Worm (Caenorhabditis elegans): Measurements from ENCODE around the gene hrg-10.

hrg-10 gene

ce11 chrV:18993017-18993416 is 35.9 kb upstream of the hrg-10 start:
- TF ChIP-seq ceh-22 (tag; optimal IDR thresholded peaks at IDR 0.05) = no peak
- no peak for TF ChIP-seq ceh-30 (tag; optimal IDR thresholded peaks at IDR 0.05)
- TF ChIP-seq ceh-45 (GFP tag; IDR thresholded peaks at IDR 0.05) = no peak
- TF ChIP-seq ceh-34 (tag; optimal IDR thresholded peaks at IDR 0.05) = no peak
- TF ChIP-seq pat-9 (tag; optimal IDR thresholded peaks at IDR 0.05) = no peak
- no peak for TF ChIP-seq nfya-1 (tag; optimal IDR thresholded peaks at IDR 0.05)
- no peak for TF ChIP-seq ceh-19 (GFP tag; optimal IDR thresholded peaks at IDR 0.05)
- no peak for TF ChIP-seq dmd-4 (tag; optimal IDR thresholded peaks at IDR 0.05; ENCODE audit: borderline replicate concordance)
- TF ChIP-seq ahr-1 (tag; optimal IDR thresholded peaks at IDR 0.05) = no peak
- no peak for TF ChIP-seq lin-11 (tag; optimal IDR thresholded peaks at IDR 0.05)
- no peak for TF ChIP-seq fkh-6 (tag; optimal IDR thresholded peaks at IDR 0.05)
- no peak for TF ChIP-seq hlh-30 (tag; optimal IDR thresholded peaks at IDR 0.05; ENCODE audit: insufficient read depth)
- no peak for TF ChIP-seq npax-4 (tag; optimal IDR thresholded peaks at IDR 0.05)
- no peak for TF ChIP-seq pha-4 (tag; optimal IDR thresholded peaks at IDR 0.05)
- TF ChIP-seq zip-5 (tag; optimal IDR thresholded peaks at IDR 0.05) = no peak
- TF ChIP-seq sox-4 (tag; optimal IDR thresholded peaks at IDR 0.05) = no peak
- TF ChIP-seq unc-42 (tag; optimal IDR thresholded peaks at IDR 0.05) = no peak
- TF ChIP-seq ceh-18 (tag; optimal IDR thresholded peaks at IDR 0.05) = no peak
- no peak for TF ChIP-seq hlh-13 (GFP tag; optimal IDR thresholded peaks at IDR 0.05)
- TF ChIP-seq elt-2 (tag; optimal IDR thresholded peaks at IDR 0.05) = no peak

DNA sequence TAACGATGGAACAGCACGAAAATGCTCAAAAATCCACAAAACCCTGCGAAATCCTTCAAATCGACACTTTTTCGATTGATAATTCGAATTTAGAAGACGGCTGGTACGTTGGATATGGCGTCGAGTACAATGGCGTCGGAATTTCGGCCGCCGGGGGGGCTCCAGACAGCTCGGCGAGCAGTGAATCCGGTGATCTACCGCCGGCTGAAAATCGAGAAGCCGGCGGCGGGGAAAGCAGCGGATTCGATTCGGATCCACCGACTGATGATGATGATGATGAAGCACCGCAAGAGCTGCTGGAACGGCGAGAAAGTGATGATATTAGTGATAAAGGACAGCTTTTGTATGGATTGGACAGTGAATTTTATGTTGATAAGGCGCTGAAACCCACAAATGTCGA is 33.8 kb upstream of the hrg-10 start:
- TF ChIP-seq K09A11.1 (tag; optimal IDR thresholded peaks at IDR 0.05; ENCODE audit: insufficient read depth) (no peak), pros-1 (tag; optimal IDR thresholded peaks at IDR 0.05) (no peak), tbx-2 (tag; optimal IDR thresholded peaks at IDR 0.05) (no peak), unc-86 (tag; optimal IDR thresholded peaks at IDR 0.05) (no peak), ama-1 (optimal IDR thresholded peaks at IDR 0.05) (no peak), zip-5 (tag; optimal IDR thresholded peaks at IDR 0.05) (no peak), npax-4 (tag; optimal IDR thresholded peaks at IDR 0.05) (no peak), ceh-18 (tag; optimal IDR thresholded peaks at IDR 0.05) (no peak), pqm-1 (tag; optimal IDR thresholded peaks at IDR 0.05) (no peak), tbx-7 (tag; optimal IDR thresholded peaks at IDR 0.05) (no peak), ets-4 (tag; optimal IDR thresholded peaks at IDR 0.05) (no peak), ceh-14 (tag; optimal IDR thresholded peaks at IDR 0.05) (no peak)

DNA sequence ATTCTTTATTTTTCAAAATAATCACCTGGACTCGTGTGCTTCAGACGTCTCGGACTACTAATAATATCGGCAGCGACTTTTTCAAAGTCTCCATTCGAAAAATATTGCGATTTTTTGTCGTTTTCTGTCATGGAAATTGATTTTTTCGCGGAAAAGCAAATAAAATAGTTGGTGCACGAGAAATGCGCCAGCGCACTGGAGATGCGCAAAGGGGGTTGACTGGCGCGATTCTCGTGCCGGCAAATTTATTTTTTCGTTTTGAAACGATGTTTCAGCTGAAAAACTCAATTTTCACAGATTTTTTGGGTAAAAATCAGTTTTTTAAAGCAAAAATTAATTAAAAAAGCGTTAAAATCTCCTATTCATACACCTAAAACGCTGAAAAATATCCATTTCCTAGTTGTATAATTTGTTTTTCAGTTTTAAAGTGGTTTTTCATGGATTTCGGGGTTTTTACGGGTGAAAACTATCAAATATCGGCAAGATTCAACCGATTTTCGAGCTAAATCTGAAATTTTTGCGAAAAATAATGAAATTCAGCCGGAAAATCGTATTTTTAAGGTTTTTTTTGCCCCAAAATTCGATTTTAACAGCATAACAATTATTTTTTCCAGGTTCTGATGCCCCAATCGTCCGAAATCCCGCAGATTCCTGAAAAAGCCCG is 33.3 kb upstream of the hrg-10 start, which contains the start of the genes reps-1 and Y39B6A.37:
Gene reps-1, minus strand, starts transcription at position 263 of the 664 bp plus-strand sequence.
Gene Y39B6A.37, plus strand, starts transcription at position 614 of the 664 bp plus-strand sequence.
- TF ChIP-seq ceh-31 (tag; optimal IDR thresholded peaks at IDR 0.05) = peak; percentile 27
- peak; percentile 15 for TF ChIP-seq unc-42 (tag; optimal IDR thresholded peaks at IDR 0.05)
- peak; percentile 30 for TF ChIP-seq nfya-1 (tag; optimal IDR thresholded peaks at IDR 0.05)
- no peak for TF ChIP-seq tbx-7 (tag; optimal IDR thresholded peaks at IDR 0.05)
- peak; percentile 14 for TF ChIP-seq tbx-2 (tag; optimal IDR thresholded peaks at IDR 0.05)
- TF ChIP-seq elt-2 (tag; optimal IDR thresholded peaks at IDR 0.05) = peak; percentile 42
- TF ChIP-seq ceh-30 (tag; optimal IDR thresholded peaks at IDR 0.05) = peak; percentile 81
- TF ChIP-seq unc-55 (GFP tag; optimal IDR thresholded peaks at IDR 0.05) = no peak

DNA sequence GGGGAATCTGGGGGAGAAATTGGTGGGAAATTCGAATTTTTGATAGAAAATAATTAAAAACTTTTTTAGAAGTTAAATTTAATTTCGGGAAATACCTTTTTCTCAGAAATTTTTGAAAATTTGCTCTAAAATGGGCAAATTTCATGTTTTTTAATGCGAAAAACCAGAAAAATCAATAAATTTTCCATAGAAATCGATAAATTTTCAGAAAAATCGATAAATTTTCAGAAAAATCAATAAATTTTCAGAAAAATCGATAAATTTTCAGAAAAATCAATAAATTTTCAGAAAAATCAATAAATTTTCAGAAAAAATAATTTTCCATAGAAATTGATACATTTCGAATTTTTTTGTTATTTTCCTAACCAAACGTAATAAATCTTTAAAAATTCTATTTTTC is 29.0 kb upstream of the hrg-10 start:
- no peak for TF ChIP-seq dve-1 (tag; optimal IDR thresholded peaks at IDR 0.05)
- no peak for TF ChIP-seq nhr-11 (tag; optimal IDR thresholded peaks at IDR 0.05)
- no peak for TF ChIP-seq mec-3 (tag; optimal IDR thresholded peaks at IDR 0.05; ENCODE audit: borderline replicate concordance)
- peak; percentile 28 for TF ChIP-seq ceh-48 (tag; optimal IDR thresholded peaks at IDR 0.05)
- no peak for TF ChIP-seq ztf-16 (tag; optimal IDR thresholded peaks at IDR 0.05)
- no peak for TF ChIP-seq pros-1 (tag; optimal IDR thresholded peaks at IDR 0.05)
- no peak for TF ChIP-seq lim-6 (tag; optimal IDR thresholded peaks at IDR 0.05)

All from whole organism, late embryonic.